Worm (Caenorhabditis elegans) whole organism, L4/young adult: ENCODE measurements around the gene clec-171.

Source experiments
- W03F9.2 ChIP-seq: fragments of 150-350 bp; optimal IDR thresholded peaks from 2 replicates; lab custom pipeline; 2014; ENCODE audit warnings: missing biosample characterization, missing genetic modification characterization
- dao-5 ChIP-seq: sonication (generic microtip); optimal IDR thresholded peaks from 2 replicates; lab custom pipeline; 2016; ENCODE audit warnings: missing genotype, missing genetic modification characterization, moderate library complexity, missing compliant biosample characterization
- him-1 ChIP-seq: sonication (generic microtip); optimal IDR thresholded peaks from 2 replicates; lab custom pipeline; 2016; ENCODE audit warnings: missing genotype, missing genetic modification reagents, missing genetic modification characterization, missing compliant biosample characterization

clec-171 gene

DNA sequence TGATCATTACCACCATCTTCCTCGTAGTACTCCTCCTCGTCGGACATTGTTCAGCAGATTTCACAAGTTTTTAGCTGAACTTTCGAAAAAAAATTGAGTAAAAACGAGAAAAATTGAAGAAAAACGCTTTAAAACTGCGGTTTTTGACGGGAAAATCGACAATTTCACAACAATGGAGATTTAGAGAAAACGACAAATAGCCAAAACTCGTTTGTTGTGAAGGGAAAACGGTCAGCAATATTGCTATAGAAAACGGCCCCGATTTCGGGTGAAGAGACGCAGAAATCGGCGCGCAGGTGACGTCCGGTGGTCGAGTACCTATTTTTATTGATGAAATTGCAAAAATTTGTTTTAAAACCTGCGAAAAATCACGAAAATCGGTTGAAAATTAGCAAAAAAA is 18.7 kb upstream of the clec-171 start, which contains the start of gene clp-7:
Gene clp-7, minus strand, starts transcription at position 47 of the 400 bp plus-strand sequence.
- no peak for TF ChIP-seq him-1

DNA sequence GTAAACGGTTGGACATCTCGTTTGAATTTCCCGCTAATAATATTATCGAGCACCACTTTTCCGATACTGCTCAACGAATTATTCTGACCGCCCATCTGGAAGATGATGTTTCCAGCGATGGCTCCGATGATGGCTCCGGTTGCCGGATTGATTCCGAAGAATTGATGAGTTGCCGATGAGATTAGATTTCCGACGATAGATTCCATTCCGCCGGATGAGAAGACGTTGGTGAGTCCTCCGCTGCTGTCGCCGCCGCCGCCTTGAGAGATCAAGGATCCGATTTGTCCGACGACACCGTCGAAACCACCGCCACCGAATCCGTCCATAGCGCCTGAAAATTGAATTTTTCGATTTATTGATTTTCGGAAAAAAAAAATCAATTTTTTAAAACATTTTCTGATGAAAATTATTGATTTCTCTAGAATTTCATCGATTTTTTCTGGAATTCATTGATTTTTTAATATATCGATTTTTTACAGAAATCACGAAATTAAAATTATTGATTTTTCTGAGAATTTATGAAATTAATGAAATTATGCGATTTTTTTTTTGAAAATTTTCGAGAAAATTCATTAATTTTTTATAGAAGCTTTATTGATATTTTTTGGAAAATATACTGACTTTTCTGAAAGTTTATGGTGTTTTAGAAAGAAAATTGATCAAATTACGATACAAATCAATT is 17.0 kb upstream of the clec-171 start:
- TF ChIP-seq W03F9.2, result no peak
- no peak for TF ChIP-seq him-1

DNA sequence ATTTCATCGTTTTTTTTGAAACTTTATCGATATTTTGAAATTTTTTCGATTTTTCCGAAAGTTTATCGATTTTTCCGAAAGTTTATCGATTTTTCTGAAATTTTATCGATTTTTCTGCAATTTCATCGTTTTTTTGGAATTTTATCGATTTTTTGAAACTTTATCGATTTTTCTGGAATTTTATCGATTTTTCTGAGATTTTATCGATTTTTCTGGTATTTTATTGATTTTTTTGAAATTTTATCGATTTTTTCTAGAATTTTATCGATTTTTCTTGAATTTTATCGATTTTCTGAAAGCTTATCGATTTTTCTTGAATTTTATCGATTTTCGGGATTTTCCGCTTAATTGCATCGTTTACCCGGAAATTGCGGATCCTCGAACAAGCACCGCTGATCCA is 16.3 kb upstream of the clec-171 start:
- no peak for TF ChIP-seq him-1
- no peak for TF ChIP-seq dao-5 (tag; lab: Kevin White, UChicago)
- no peak for TF ChIP-seq W03F9.2

- TF ChIP-seq W03F9.2 (no peak), him-1 (no peak), dao-5 (tag; lab: Kevin White, UChicago) (no peak)
These were observed 10.4 kb upstream of the clec-171 start for ce11 chrIV:1437625-1438024.

ce11 chrIV:1435159-1435558 is 8.0 kb upstream of the clec-171 start:
- TF ChIP-seq him-1 (no peak), W03F9.2 (no peak), dao-5 (tag; lab: Kevin White, UChicago) (no peak)

ce11 chrIV:1434554-1435089 is 7.4 kb upstream of the clec-171 start, which contains the start of gene clp-6:
Gene clp-6, minus strand, starts transcription at chrIV:1435039.
- no peak for TF ChIP-seq W03F9.2
- TF ChIP-seq him-1, result no peak
- TF ChIP-seq dao-5 (tag; lab: Kevin White, UChicago), result no peak

- TF ChIP-seq W03F9.2, result no peak
- no peak for TF ChIP-seq dao-5 (tag; lab: Kevin White, UChicago)
- no peak for TF ChIP-seq him-1
These were observed 6.8 kb upstream of the clec-171 start for ce11 chrIV:1433978-1434377.

DNA sequence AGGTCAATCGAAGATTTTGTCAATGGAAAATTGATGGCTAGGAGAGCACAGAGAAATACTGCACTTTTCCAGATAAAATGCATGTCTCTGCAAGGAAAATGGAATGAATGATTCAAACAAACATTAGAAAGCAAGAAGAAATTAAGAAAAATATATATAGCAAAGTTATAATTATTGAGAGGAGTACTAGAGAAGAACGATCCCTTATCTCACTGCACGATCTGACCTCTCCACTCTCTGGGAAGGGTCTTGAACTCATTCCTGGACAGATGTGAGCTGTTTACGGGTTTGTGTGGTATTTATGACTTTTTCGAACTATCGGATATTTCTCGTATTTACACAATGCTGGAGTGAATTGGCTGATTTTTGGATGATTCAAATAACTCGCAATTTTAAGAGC is 3.1 kb upstream of the clec-171 start, which contains the start of gene Y77E11A.23:
Gene Y77E11A.23, minus strand, starts transcription at position 107 of the 400 bp plus-strand sequence.
- TF ChIP-seq dao-5 (tag; lab: Kevin White, UChicago) (no peak), W03F9.2 (no peak), him-1 (no peak)

DNA sequence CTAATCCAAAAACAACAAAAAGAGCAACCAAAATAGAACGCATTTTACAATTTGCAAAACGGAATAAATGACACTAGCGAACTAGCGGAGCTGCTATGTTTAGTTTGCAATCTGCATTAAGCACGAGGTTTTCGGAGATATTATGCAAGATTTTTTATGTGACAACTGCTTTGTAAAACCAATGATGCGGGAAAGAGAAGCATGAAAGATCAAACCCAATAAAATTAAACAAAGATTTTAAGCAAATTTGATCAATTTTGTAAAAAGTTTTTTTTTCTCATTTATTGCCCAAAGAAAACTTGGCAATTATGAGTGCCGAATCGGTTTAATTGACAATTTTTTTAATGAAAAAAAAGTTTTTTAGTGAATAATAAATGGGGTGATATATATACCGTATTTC is 2.2 kb downstream of the clec-171 start, which contains the start of gene Y77E11A.8:
Gene Y77E11A.8, minus strand, starts transcription at position 101 of the 400 bp plus-strand sequence.
- TF ChIP-seq W03F9.2 (no peak), him-1 (no peak), dao-5 (tag; lab: Kevin White, UChicago) (no peak)

ce11 chrIV:1420603-1421002 is 6.6 kb downstream of the clec-171 start, which contains the start of gene jtr-1:
Gene jtr-1, plus strand, starts transcription at chrIV:1420929.
- TF ChIP-seq W03F9.2 (no peak), him-1 (no peak), dao-5 (tag; lab: Kevin White, UChicago) (no peak)

DNA sequence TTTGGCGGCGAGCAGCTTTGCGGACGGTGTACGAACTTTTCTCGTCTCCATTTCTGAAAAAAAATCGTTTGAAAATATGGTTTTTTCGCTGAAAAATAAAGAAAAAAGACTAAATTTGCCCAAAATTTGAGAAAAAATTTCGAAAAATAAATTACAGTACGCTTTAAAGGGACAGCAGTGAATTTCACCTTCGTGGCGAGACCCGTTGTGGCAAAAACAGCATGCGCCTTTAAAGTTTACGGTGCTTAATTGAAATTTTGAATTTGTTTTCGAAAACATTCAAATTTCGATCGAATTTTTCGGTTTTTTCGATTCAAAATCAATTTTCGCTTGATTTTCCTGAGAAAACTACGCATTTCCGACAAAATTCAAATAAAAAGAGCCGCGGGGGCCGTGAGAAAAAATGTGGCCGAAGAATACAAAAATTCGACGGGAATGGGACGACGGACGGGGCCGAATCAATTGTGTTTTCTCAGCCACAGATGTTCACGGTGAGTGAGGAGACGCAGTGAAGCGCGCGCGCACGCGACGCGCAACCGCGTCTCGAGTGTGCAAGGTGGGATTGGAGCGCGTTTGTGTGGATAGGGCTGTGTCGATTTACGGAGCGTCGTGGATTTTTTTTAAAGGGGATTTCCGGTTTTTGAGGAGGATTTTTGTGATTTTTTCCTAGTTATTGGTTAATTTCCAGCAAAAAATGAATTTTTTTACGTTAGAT is 7.2 kb downstream of the clec-171 start, which contains the start of gene Y77E11A.7:
Gene Y77E11A.7, minus strand, starts transcription at position 55 of the 715 bp plus-strand sequence.
- TF ChIP-seq him-1, result peak; percentile 10
- TF ChIP-seq dao-5 (tag; lab: Kevin White, UChicago), result no peak
- TF ChIP-seq W03F9.2, result peak; percentile 36

- TF ChIP-seq him-1, result no peak
- TF ChIP-seq dao-5 (tag; lab: Kevin White, UChicago), result no peak
- TF ChIP-seq W03F9.2, result no peak
These were observed 17.2 kb downstream of the clec-171 start, which contains the start of gene rpc-11 for ce11 chrIV:1409941-1410340. Gene rpc-11, minus strand, starts transcription at chrIV:1410041.

ce11 chrIV:1408718-1409117 is 18.5 kb downstream of the clec-171 start:
- TF ChIP-seq W03F9.2 (no peak), dao-5 (tag; lab: Kevin White, UChicago) (no peak), him-1 (no peak)

ce11 chrIV:1408137-1408536 is 19.0 kb downstream of the clec-171 start:
- no peak for TF ChIP-seq him-1
- TF ChIP-seq W03F9.2, result no peak

DNA sequence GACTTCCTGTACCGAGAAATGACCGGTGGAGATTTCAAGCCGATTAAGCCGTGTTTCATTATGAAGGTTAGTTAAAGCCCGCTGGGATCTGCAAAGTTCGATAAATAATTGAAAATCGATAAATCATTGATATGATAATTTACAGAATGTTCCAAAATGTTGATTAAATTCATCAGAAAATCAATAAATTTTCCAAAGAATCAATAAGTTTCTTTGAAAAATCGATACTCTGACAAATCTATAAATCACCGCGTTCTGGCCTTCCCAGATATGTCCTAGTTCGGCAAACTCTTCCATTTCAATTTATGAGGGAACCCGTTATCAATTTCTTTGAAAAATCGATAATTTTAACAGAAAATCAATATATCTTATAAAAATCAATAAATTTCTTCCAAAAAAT is 19.7 kb downstream of the clec-171 start:
- no peak for TF ChIP-seq dao-5 (tag; lab: Kevin White, UChicago)
- no peak for TF ChIP-seq him-1
- TF ChIP-seq W03F9.2, result no peak
